Worm (Caenorhabditis elegans) whole organism, late embryonic: ENCODE measurements around the gene nhr-97.

Source experiments
- F13H6.1 ChIP-seq: sonication (generic microtip); optimal IDR thresholded peaks from 2 replicates; lab custom pipeline; 2016; ENCODE audit warnings: missing genetic modification characterization, missing compliant biosample characterization
- K02D7.2 ChIP-seq: sonication (generic microtip); optimal IDR thresholded peaks from 2 replicates; lab custom pipeline; 2017; ENCODE audit warnings: mild to moderate bottlenecking, missing genetic modification characterization, missing compliant biosample characterization
- Y22D7AL.16 ChIP-seq: sonication (generic microtip); optimal IDR thresholded peaks from 2 replicates; lab custom pipeline; 2016; ENCODE audit warnings: missing genetic modification characterization, missing compliant biosample characterization
- ceh-14 ChIP-seq: sonication (generic microtip); optimal IDR thresholded peaks from 2 replicates; lab custom pipeline; 2016; ENCODE audit warnings: missing genotype, missing genetic modification characterization, missing compliant biosample characterization
- ceh-18 ChIP-seq: sonication (generic microtip); optimal IDR thresholded peaks from 2 replicates; lab custom pipeline; 2016; ENCODE audit warnings: missing genetic modification characterization, missing compliant biosample characterization
- ceh-19 ChIP-seq: fragments of 200-800 bp; sonication (Bioruptor generic); optimal IDR thresholded peaks from 2 replicates; lab custom pipeline; 2018; ENCODE audit warnings: mild to moderate bottlenecking, missing genetic modification characterization, missing compliant biosample characterization
- ceh-2 ChIP-seq: sonication (generic microtip); optimal IDR thresholded peaks from 2 replicates; lab custom pipeline; 2016; ENCODE audit warnings: missing genotype, missing genetic modification characterization, missing compliant biosample characterization
- ceh-24 ChIP-seq: sonication (generic microtip); optimal IDR thresholded peaks from 2 replicates; lab custom pipeline; 2016; ENCODE audit warnings: mild to moderate bottlenecking, missing genetic modification characterization, missing compliant biosample characterization
- ceh-31 ChIP-seq: sonication (generic microtip); optimal IDR thresholded peaks from 2 replicates; lab custom pipeline; 2016; ENCODE audit warnings: missing genetic modification characterization, missing compliant biosample characterization
- ceh-45 ChIP-seq: fragments of 200-800 bp; sonication (Bioruptor generic); IDR thresholded peaks from 2 replicates; pipeline ENCODE4 v1.3.6; 2022; ENCODE audit warnings: missing genetic modification reagents, missing genetic modification characterization, missing compliant biosample characterization
- ceh-9 ChIP-seq: sonication (generic microtip); optimal IDR thresholded peaks from 2 replicates; lab custom pipeline; 2016; ENCODE audit warnings: mild to moderate bottlenecking, missing genetic modification characterization, inconsistent platforms, missing compliant biosample characterization
- ets-4 ChIP-seq: sonication (generic microtip); optimal IDR thresholded peaks from 2 replicates; lab custom pipeline; 2016; ENCODE audit warnings: missing genetic modification characterization, missing compliant biosample characterization
- eyg-1 ChIP-seq: sonication (generic microtip); optimal IDR thresholded peaks from 2 replicates; lab custom pipeline; 2016; ENCODE audit warnings: missing genotype, missing genetic modification characterization, missing compliant biosample characterization
- fax-1 ChIP-seq: sonication (generic microtip); optimal IDR thresholded peaks from 2 replicates; lab custom pipeline; 2016; ENCODE audit warnings: missing genotype, missing genetic modification characterization, missing compliant biosample characterization
- fkh-6 ChIP-seq: sonication (generic microtip); optimal IDR thresholded peaks from 2 replicates; lab custom pipeline; 2016; ENCODE audit warnings: missing genetic modification characterization, missing compliant biosample characterization
- hlh-13 ChIP-seq: fragments of 200-800 bp; sonication (Bioruptor generic); optimal IDR thresholded peaks from 2 replicates; lab custom pipeline; 2018; ENCODE audit warnings: mild to moderate bottlenecking, missing genetic modification characterization, missing compliant biosample characterization
- hlh-30 ChIP-seq: sonication (generic microtip); optimal IDR thresholded peaks from 2 replicates; lab custom pipeline; 2017; ENCODE audit warnings: antibody characterized with exemption, missing genetic modification characterization, missing compliant biosample characterization; ENCODE audit not compliant: insufficient read depth
- mec-3 ChIP-seq: sonication (generic microtip); optimal IDR thresholded peaks from 2 replicates; lab custom pipeline; 2016; ENCODE audit warnings: borderline replicate concordance, missing genetic modification characterization, missing compliant biosample characterization
- nfya-1 ChIP-seq: sonication (generic microtip); optimal IDR thresholded peaks from 2 replicates; lab custom pipeline; 2017; ENCODE audit warnings: missing genetic modification characterization, mild to moderate bottlenecking, missing compliant biosample characterization, antibody characterized with exemption, moderate library complexity
- nhr-232 ChIP-seq: sonication (generic microtip); optimal IDR thresholded peaks from 2 replicates; lab custom pipeline; 2016; ENCODE audit warnings: missing genetic modification characterization, missing compliant biosample characterization
- npax-4 ChIP-seq: sonication (generic microtip); optimal IDR thresholded peaks from 2 replicates; lab custom pipeline; 2016; ENCODE audit warnings: missing genetic modification characterization, missing compliant biosample characterization
- pax-1 ChIP-seq: fragments of 150-350 bp; optimal IDR thresholded peaks from 2 replicates; lab custom pipeline; 2014; ENCODE audit warnings: missing biosample characterization, missing genetic modification characterization
- pha-2 ChIP-seq: sonication (generic microtip); optimal IDR thresholded peaks from 2 replicates; lab custom pipeline; 2017; ENCODE audit warnings: mild to moderate bottlenecking, missing genetic modification characterization, missing compliant biosample characterization
- pha-4 ChIP-seq: fragments of 150-350 bp; optimal IDR thresholded peaks from 2 replicates; lab custom pipeline; 2018; ENCODE audit warnings: missing biosample characterization, missing genetic modification reagents, missing genetic modification characterization
- pros-1 ChIP-seq: fragments of 150-350 bp; optimal IDR thresholded peaks from 2 replicates; lab custom pipeline; 2014; ENCODE audit warnings: missing biosample characterization, missing genetic modification reagents, missing genetic modification characterization
- ref-2 ChIP-seq: sonication (generic microtip); optimal IDR thresholded peaks from 2 replicates; lab custom pipeline; 2016; ENCODE audit warnings: missing genetic modification characterization, missing compliant biosample characterization
- rnt-1 ChIP-seq: sonication (generic microtip); optimal IDR thresholded peaks from 2 replicates; lab custom pipeline; 2016; ENCODE audit warnings: missing genetic modification characterization, missing compliant biosample characterization
- sdc-2 ChIP-seq: sonication (generic microtip); optimal IDR thresholded peaks from 2 replicates; lab custom pipeline; 2016; ENCODE audit warnings: missing genotype, missing genetic modification characterization, missing compliant biosample characterization
- sox-4 ChIP-seq: sonication (generic microtip); optimal IDR thresholded peaks from 2 replicates; lab custom pipeline; 2017; ENCODE audit warnings: mild to moderate bottlenecking, missing genetic modification characterization, inconsistent platforms, missing compliant biosample characterization
- syd-9 ChIP-seq: sonication (generic microtip); optimal IDR thresholded peaks from 2 replicates; lab custom pipeline; 2016; ENCODE audit warnings: mild to moderate bottlenecking, missing genetic modification characterization, moderate library complexity, missing compliant biosample characterization
- ttx-3 ChIP-seq: sonication (generic microtip); optimal IDR thresholded peaks from 2 replicates; lab custom pipeline; 2016; ENCODE audit warnings: missing genetic modification reagents, missing genetic modification characterization, missing compliant biosample characterization
- unc-55 ChIP-seq: sonication (generic microtip); optimal IDR thresholded peaks from 2 replicates; lab custom pipeline; 2017; ENCODE audit warnings: missing biosample characterization, missing genetic modification reagents, missing genetic modification characterization
- unc-86 ChIP-seq: sonication (generic microtip); optimal IDR thresholded peaks from 2 replicates; lab custom pipeline; 2016; ENCODE audit warnings: missing genetic modification characterization, missing compliant biosample characterization
- zip-5 ChIP-seq: sonication (generic microtip); optimal IDR thresholded peaks from 2 replicates; lab custom pipeline; 2016; ENCODE audit warnings: missing genetic modification characterization, missing compliant biosample characterization

Gene nhr-97

DNA sequence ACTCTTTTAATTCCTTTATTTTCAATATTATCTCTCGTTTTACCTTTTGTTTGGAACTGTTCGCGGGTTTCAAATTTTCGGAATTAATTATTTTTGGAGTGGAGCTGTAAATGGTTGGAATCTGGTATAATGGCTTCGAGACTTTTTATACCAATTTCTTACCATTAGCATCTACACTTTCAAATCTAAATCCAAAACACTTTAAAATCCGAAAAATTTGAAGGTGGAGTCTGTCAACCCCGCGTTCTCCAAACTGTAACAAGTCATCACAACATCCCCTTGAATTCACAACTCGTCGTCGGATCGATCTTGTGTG, at the start of gene nhr-97:
Gene nhr-97 (plus strand): TSS at position 217 of the 316 bp plus-strand sequence.
- no peak for TF ChIP-seq unc-55 (GFP tag; lab: Kevin White, UChicago)
- TF ChIP-seq ceh-2 (tag; lab: Kevin White, UChicago), result no peak
- TF ChIP-seq hlh-30 (tag; lab: Kevin White, UChicago), result no peak
- TF ChIP-seq ceh-45 (GFP tag; lab: Robert Waterston, UW), result no peak
- TF ChIP-seq eyg-1 (tag; lab: Kevin White, UChicago), result no peak
- TF ChIP-seq ceh-24 (tag; lab: Kevin White, UChicago), result no peak
- TF ChIP-seq syd-9 (tag; lab: Kevin White, UChicago), result no peak
- TF ChIP-seq ceh-19, result no peak
- TF ChIP-seq ceh-14, result no peak
- no peak for TF ChIP-seq sox-4 (tag; lab: Kevin White, UChicago)
- TF ChIP-seq pax-1 (tag; lab: Kevin White, UChicago), result no peak
- no peak for TF ChIP-seq ets-4 (tag; lab: Kevin White, UChicago)
- no peak for TF ChIP-seq rnt-1 (tag; lab: Kevin White, UChicago)
- no peak for TF ChIP-seq pros-1 (tag; lab: Kevin White, UChicago)
- no peak for TF ChIP-seq F13H6.1

DNA sequence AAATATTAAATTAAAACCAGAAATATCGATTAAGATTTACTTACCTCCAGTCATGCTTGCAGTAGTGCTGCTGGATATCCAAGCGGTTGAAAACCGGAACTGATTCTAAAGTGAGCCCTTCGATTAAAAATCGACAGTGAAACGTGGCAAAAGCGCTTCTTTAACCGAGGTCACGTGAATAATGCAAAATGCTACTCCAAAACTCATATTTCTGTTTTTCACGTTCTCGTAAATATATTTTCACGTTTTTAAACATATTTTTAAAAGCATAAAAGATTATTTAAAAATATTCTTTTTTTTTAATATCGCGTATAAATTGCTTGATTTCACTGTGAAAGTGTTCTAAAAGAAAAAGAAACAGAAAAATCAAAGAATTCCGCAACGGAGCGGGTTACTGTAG, 48.2 kb upstream of the nhr-97 start, which contains the start of gene ant-1.3:
Gene ant-1.3 (minus strand): TSS at position 101 of the 400 bp plus-strand sequence.
- TF ChIP-seq pha-2 (tag; lab: Kevin White, UChicago), result no peak
- TF ChIP-seq ceh-31, result no peak
- no peak for TF ChIP-seq ttx-3
- TF ChIP-seq fax-1 (tag; lab: Kevin White, UChicago), result no peak
- no peak for TF ChIP-seq mec-3 (tag; lab: Kevin White, UChicago)
- TF ChIP-seq pha-4, result no peak

DNA sequence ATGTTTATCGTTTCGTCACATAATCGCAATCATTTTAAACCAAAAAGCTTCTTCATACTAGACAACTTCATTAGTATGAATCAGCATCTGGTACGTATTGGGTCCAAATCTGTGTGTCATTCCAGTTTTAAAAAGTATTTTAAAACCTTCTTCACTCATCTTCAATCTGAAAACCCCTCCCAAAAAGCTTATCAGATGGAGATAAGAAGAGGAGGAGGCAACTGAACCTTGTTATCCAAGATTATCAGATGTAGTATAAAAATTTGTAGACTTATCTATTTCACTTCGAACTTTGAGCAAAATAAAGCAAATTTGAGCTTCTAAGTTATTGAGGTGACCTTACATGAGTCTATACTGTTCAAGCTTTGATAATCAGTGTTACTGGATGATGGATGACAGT, 47.6 kb upstream of the nhr-97 start, which contains the start of gene nhr-38:
Gene nhr-38 (plus strand): TSS at position 301 of the 400 bp plus-strand sequence.
- no peak for TF ChIP-seq K02D7.2 (tag; lab: Kevin White, UChicago)
- no peak for TF ChIP-seq syd-9 (tag; lab: Kevin White, UChicago)
- TF ChIP-seq ttx-3, result no peak
- no peak for TF ChIP-seq pha-2 (tag; lab: Kevin White, UChicago)

DNA sequence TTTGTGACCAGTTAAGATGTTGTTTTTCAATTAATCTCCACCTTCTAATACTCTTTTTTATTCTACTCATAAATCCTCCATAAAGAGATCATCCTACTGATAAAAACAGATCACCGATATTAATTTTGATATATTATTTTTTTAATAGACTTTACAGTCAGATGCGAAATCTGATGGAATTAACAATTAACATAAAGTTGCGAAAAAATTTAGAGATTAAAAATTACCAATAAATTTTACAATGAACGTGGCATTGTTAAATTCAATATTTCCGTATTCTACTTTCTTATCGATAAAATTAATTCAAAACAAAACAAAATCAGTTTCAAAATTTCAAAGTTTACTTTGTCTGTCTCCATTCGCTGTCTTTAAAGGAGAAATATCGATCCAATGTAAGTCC, 44.7 kb upstream of the nhr-97 start, which contains the start of gene K01H12.4:
Gene K01H12.4 (plus strand): TSS at position 301 of the 400 bp plus-strand sequence.
- no peak for TF ChIP-seq fkh-6
- TF ChIP-seq ceh-24 (tag; lab: Kevin White, UChicago), result no peak
- TF ChIP-seq hlh-30 (tag; lab: Kevin White, UChicago), result no peak
- no peak for TF ChIP-seq ceh-18
- no peak for TF ChIP-seq ref-2 (tag; lab: Kevin White, UChicago)
- TF ChIP-seq hlh-13, result no peak
- TF ChIP-seq Y22D7AL.16 (tag; lab: Kevin White, UChicago), result no peak
- TF ChIP-seq nhr-232 (tag; lab: Kevin White, UChicago), result no peak
- TF ChIP-seq sox-4 (tag; lab: Kevin White, UChicago), result no peak
- TF ChIP-seq, all 69 proteins: peak for 0

DNA sequence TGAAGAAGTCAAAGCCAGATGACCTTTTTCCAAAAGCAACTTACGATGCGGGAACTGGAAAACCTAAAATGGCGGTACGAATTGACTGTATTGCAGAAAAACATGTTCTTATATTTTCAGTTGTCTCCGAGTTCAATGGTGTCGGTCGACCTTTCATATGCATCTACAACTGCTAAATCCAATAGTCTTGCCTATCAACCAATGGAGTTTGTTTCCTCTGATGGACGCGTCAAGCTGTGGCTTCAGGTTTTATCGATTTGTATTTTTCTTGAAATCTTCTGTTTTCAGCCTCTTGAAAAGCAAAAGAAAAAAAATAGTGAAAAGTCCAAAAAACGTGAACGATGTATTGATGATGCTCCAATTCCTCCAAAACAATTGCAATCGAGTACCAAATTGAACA, 43.2 kb upstream of the nhr-97 start:
- TF ChIP-seq sox-4 (tag; lab: Kevin White, UChicago), result no peak
- no peak for TF ChIP-seq ceh-31
- TF ChIP-seq unc-86, result no peak
- TF ChIP-seq zip-5 (tag; lab: Kevin White, UChicago), result no peak
- no peak for TF ChIP-seq nfya-1 (tag; lab: Kevin White, UChicago)
- TF ChIP-seq sdc-2, result no peak
- TF ChIP-seq npax-4, result no peak
- no peak for TF ChIP-seq ceh-9
- TF ChIP-seq, all 69 proteins: peak for 0
